Worm (Caenorhabditis elegans) whole organism, L1 larva: ENCODE measurements around the gene B0432.8.

ENCODE experiments used
- C16A3.4 ChIP-seq: fragments of 150-350 bp; optimal IDR thresholded peaks from 2 replicates; lab custom pipeline; 2014; ENCODE audit warnings: missing biosample characterization, missing genetic modification characterization
- C34B4.2 ChIP-seq: sonication (generic microtip); optimal IDR thresholded peaks from 2 replicates; lab custom pipeline; 2017; ENCODE audit warnings: mild to moderate bottlenecking, missing genetic modification characterization, missing compliant biosample characterization
- F16B12.6 ChIP-seq: fragments of 150-350 bp; optimal IDR thresholded peaks from 2 replicates; lab custom pipeline; 2014; ENCODE audit warnings: missing biosample characterization, missing genetic modification characterization
- Y116A8C.19 ChIP-seq: sonication (generic microtip); optimal IDR thresholded peaks from 2 replicates; lab custom pipeline; 2016; ENCODE audit warnings: missing compliant biosample characterization, missing genetic modification characterization, borderline replicate concordance
- aly-2 ChIP-seq: fragments of 150-350 bp; optimal IDR thresholded peaks from 2 replicates; lab custom pipeline; 2014; ENCODE audit warnings: missing biosample characterization, missing genetic modification characterization
- ama-1 ChIP-seq: fragments of 150-350 bp; optimal IDR thresholded peaks from 2 replicates; lab custom pipeline; 2014
- blmp-1 ChIP-seq: fragments of 150-350 bp; optimal IDR thresholded peaks from 2 replicates; lab custom pipeline; 2014; ENCODE audit warnings: missing biosample characterization, missing genetic modification characterization
- ceh-88 ChIP-seq: fragments of 200-800 bp; sonication (Bioruptor generic); IDR thresholded peaks from 2 replicates; pipeline ENCODE4 v1.3.6; 2022; ENCODE audit warnings: missing genetic modification characterization, missing compliant biosample characterization
- ces-1 ChIP-seq: fragments of 150-350 bp; optimal IDR thresholded peaks from 2 replicates; lab custom pipeline; 2014; ENCODE audit warnings: missing biosample characterization, missing genetic modification reagents, missing genetic modification characterization
- dpl-1 ChIP-seq, 3 experiments: fragments of 150-350 bp in 2 of 3; sonication (generic microtip) in 1 of 3; optimal IDR thresholded peaks; 2 replicates each; lab custom pipeline; 2014 to 2017; ENCODE audit warnings: missing biosample characterization in 3 of 3, missing genetic modification characterization in 3 of 3, missing genetic modification reagents in 3 of 3
- efl-1 ChIP-seq, 4 experiments: fragments of 150-350 bp; optimal IDR thresholded peaks in 3 of 4; peaks in 1 of 4; 1 replicate in 1 of 4; 2 replicates in 3 of 4; lab custom pipeline; 2014; ENCODE audit warnings: missing biosample characterization in 2 of 4, missing genetic modification characterization in 2 of 4, missing genetic modification reagents in 2 of 4
- efl-3 ChIP-seq: fragments of 200-800 bp; sonication (Bioruptor generic); optimal IDR thresholded peaks from 2 replicates; lab custom pipeline; 2018; ENCODE audit warnings: mild to moderate bottlenecking, missing genetic modification characterization, missing compliant biosample characterization
- egl-13 ChIP-seq: sonication (generic microtip); optimal IDR thresholded peaks from 2 replicates; lab custom pipeline; 2016; ENCODE audit warnings: missing genotype, missing genetic modification reagents, missing genetic modification characterization, missing compliant biosample characterization
- egl-27 ChIP-seq, 2 experiments: fragments of 150-350 bp in 1 of 2; sonication (generic microtip); optimal IDR thresholded peaks; 3 replicates each; lab custom pipeline; 2017 to 2018; ENCODE audit warnings: missing biosample characterization in 2 of 2, missing genetic modification characterization in 2 of 2, missing genetic modification reagents in 2 of 2
- elt-2 ChIP-seq: sonication (generic microtip); optimal IDR thresholded peaks from 2 replicates; lab custom pipeline; 2016; ENCODE audit warnings: missing genetic modification characterization, mild to moderate bottlenecking, inconsistent platforms, missing compliant biosample characterization, missing genetic modification reagents
- fos-1 ChIP-seq: fragments of 150-350 bp; optimal IDR thresholded peaks from 2 replicates; lab custom pipeline; 2014; ENCODE audit warnings: missing biosample characterization, missing genetic modification characterization
- isw-1 ChIP-seq: fragments of 200-800 bp; sonication (Bioruptor generic); IDR thresholded peaks from 2 replicates; pipeline ENCODE4 v1.3.6; 2022; ENCODE audit warnings: missing genetic modification characterization, missing compliant biosample characterization
- lin-13 ChIP-seq: fragments of 150-350 bp; optimal IDR thresholded peaks from 2 replicates; lab custom pipeline; 2014; ENCODE audit warnings: missing biosample characterization, missing genetic modification reagents, missing genetic modification characterization
- lin-14 ChIP-seq: fragments of 200-800 bp; sonication (Bioruptor generic); optimal IDR thresholded peaks from 2 replicates; lab custom pipeline; 2018; ENCODE audit warnings: mild to moderate bottlenecking, missing genetic modification characterization, moderate library complexity, missing compliant biosample characterization
- lin-15B ChIP-seq: fragments of 150-350 bp; sonication (generic microtip); optimal IDR thresholded peaks from 3 replicates; lab custom pipeline; 2014; ENCODE audit warnings: missing biosample characterization, missing genetic modification characterization
- lin-39 ChIP-seq: fragments of 150-350 bp; optimal IDR thresholded peaks from 2 replicates; lab custom pipeline; 2014; ENCODE audit warnings: missing biosample characterization, missing genetic modification reagents, missing genetic modification characterization
- lir-3 ChIP-seq: sonication (generic microtip); optimal IDR thresholded peaks from 2 replicates; lab custom pipeline; 2016; ENCODE audit warnings: mild to moderate bottlenecking, missing genetic modification characterization, moderate library complexity, missing compliant biosample characterization; ENCODE audit not compliant: poor library complexity
- lsy-2 ChIP-seq, 2 experiments: fragments of 150-350 bp; optimal IDR thresholded peaks; 2 replicates each; lab custom pipeline; 2014; ENCODE audit warnings: missing biosample characterization in 2 of 2, missing genetic modification characterization in 2 of 2
- mab-9 ChIP-seq: fragments of 200-800 bp; sonication (Bioruptor generic); IDR thresholded peaks from 2 replicates; pipeline ENCODE4 v1.3.6; 2022; ENCODE audit warnings: missing genetic modification reagents, missing genetic modification characterization, missing compliant biosample characterization
- mdl-1 ChIP-seq, 2 experiments: fragments of 150-350 bp; optimal IDR thresholded peaks; 2 replicates each; lab custom pipeline; 2014 to 2017; ENCODE audit warnings: missing biosample characterization in 2 of 2, missing genetic modification characterization in 2 of 2, inconsistent platforms in 1 of 2
- mef-2 ChIP-seq: fragments of 150-350 bp; optimal IDR thresholded peaks from 2 replicates; lab custom pipeline; 2014; ENCODE audit warnings: missing biosample characterization, missing genetic modification characterization
- mep-1 ChIP-seq: fragments of 150-350 bp; optimal IDR thresholded peaks from 2 replicates; lab custom pipeline; 2014; ENCODE audit warnings: missing biosample characterization, missing genetic modification characterization
- nhr-11 ChIP-seq: fragments of 150-350 bp; optimal IDR thresholded peaks from 2 replicates; lab custom pipeline; 2014; ENCODE audit warnings: missing biosample characterization, missing genetic modification characterization
- nhr-12 ChIP-seq: sonication (generic microtip); optimal IDR thresholded peaks from 2 replicates; lab custom pipeline; 2017; ENCODE audit warnings: missing biosample characterization, missing genetic modification characterization
- nhr-19 ChIP-seq: fragments of 200-800 bp; sonication (Bioruptor generic); conservative IDR thresholded peaks from 2 replicates; pipeline ENCODE4 v1.3.6; 2022; ENCODE audit warnings: missing genetic modification characterization, missing compliant biosample characterization
- nhr-28 ChIP-seq: fragments of 150-350 bp; optimal IDR thresholded peaks from 2 replicates; lab custom pipeline; 2014; ENCODE audit warnings: missing biosample characterization, missing genetic modification characterization
- nhr-47 ChIP-seq: sonication (generic microtip); optimal IDR thresholded peaks from 2 replicates; lab custom pipeline; 2016; ENCODE audit warnings: mild to moderate bottlenecking, missing genetic modification characterization, moderate library complexity, missing compliant biosample characterization
- nhr-71 ChIP-seq: sonication (generic microtip); optimal IDR thresholded peaks from 2 replicates; lab custom pipeline; 2016; ENCODE audit warnings: mild to moderate bottlenecking, missing genetic modification characterization, moderate library complexity, missing compliant biosample characterization
- nhr-84 ChIP-seq: sonication (generic microtip); optimal IDR thresholded peaks from 2 replicates; lab custom pipeline; 2017; ENCODE audit warnings: missing biosample characterization, missing genetic modification characterization
- pqm-1 ChIP-seq: sonication (generic microtip); optimal IDR thresholded peaks from 3 replicates; lab custom pipeline; 2017; ENCODE audit warnings: missing biosample characterization, missing genetic modification characterization
- rnt-1 ChIP-seq: sonication (generic microtip); optimal IDR thresholded peaks from 2 replicates; lab custom pipeline; 2016; ENCODE audit warnings: mild to moderate bottlenecking, missing genetic modification characterization, moderate library complexity, missing compliant biosample characterization
- snu-23 ChIP-seq: sonication (generic microtip); optimal IDR thresholded peaks from 2 replicates; lab custom pipeline; 2016; ENCODE audit warnings: missing genetic modification characterization, missing compliant biosample characterization
- sptf-1 ChIP-seq: fragments of 150-350 bp; optimal IDR thresholded peaks from 2 replicates; lab custom pipeline; 2014; ENCODE audit warnings: missing biosample characterization, missing genetic modification characterization
- sup-37 ChIP-seq: fragments of 200-800 bp; sonication (Bioruptor generic); optimal IDR thresholded peaks from 2 replicates; lab custom pipeline; 2018; ENCODE audit warnings: mild to moderate bottlenecking, missing genetic modification characterization, missing compliant biosample characterization
- unc-130 ChIP-seq: fragments of 150-350 bp; optimal IDR thresholded peaks from 2 replicates; lab custom pipeline; 2017; ENCODE audit warnings: missing biosample characterization, missing genetic modification characterization, inconsistent platforms
- unc-30 ChIP-seq: sonication (generic microtip); optimal IDR thresholded peaks from 2 replicates; lab custom pipeline; 2017; ENCODE audit warnings: missing biosample characterization, missing genetic modification characterization
- vab-15 ChIP-seq: sonication (generic microtip); optimal IDR thresholded peaks from 2 replicates; lab custom pipeline; 2017; ENCODE audit warnings: missing genotype, mild to moderate bottlenecking, missing genetic modification characterization, missing compliant biosample characterization
- zag-1 ChIP-seq: fragments of 150-350 bp; optimal IDR thresholded peaks from 2 replicates; lab custom pipeline; 2014; ENCODE audit warnings: missing biosample characterization, missing genetic modification characterization
- zip-4 ChIP-seq: fragments of 200-800 bp; sonication (Bioruptor generic); optimal IDR thresholded peaks from 2 replicates; lab custom pipeline; 2018; ENCODE audit warnings: mild to moderate bottlenecking, missing genetic modification characterization, moderate library complexity, missing compliant biosample characterization
- ztf-4 ChIP-seq: fragments of 150-350 bp; optimal IDR thresholded peaks from 2 replicates; lab custom pipeline; 2014; ENCODE audit warnings: missing biosample characterization, missing genetic modification characterization

The B0432.8 gene

ce11 chrII:278636-279035 is at the start of gene B0432.8:
Gene B0432.8, minus strand, starts transcription at chrII:278736.
- TF ChIP-seq ces-1 (GFP tag; lab: Kevin White, UChicago) (no peak), nhr-19 (GFP tag; lab: Robert Waterston, UW) (no peak), lir-3 (tag; lab: Kevin White, UChicago) (no peak), efl-1 (optimal IDR thresholded peaks at IDR 0.05; lab: Kevin White, UChicago) (no peak), efl-1 (GFP tag; optimal IDR thresholded peaks at IDR 0.05 in 1 of 2; lab: Kevin White, UChicago) (no peak), isw-1 (GFP tag; lab: Robert Waterston, UW) (no peak), nhr-11 (no peak), dpl-1 (GFP tag; optimal IDR thresholded peaks at IDR 0.05; lab: Kevin White, UChicago) (no peak), aly-2 (tag; lab: Kevin White, UChicago) (no peak), nhr-84 (no peak), nhr-71 (no peak), egl-27 (tag; optimal IDR thresholded peaks at IDR 0.05; lab: Kevin White, UChicago) (no peak), lin-39 (tag; lab: Kevin White, UChicago) (no peak), lin-15B (tag; lab: Kevin White, UChicago) (no peak)

ce11 chrII:325639-326350 is 47.3 kb upstream of the B0432.8 start, which contains the start of gene sgcb-1:
Gene sgcb-1, plus strand, starts transcription at chrII:326300.
- TF ChIP-seq nhr-71 (peak; percentile 28), rnt-1 (tag; lab: Kevin White, UChicago) (peak; percentile 50), unc-130 (tag; lab: Kevin White, UChicago) (peak; percentile 1), blmp-1 (tag; lab: Kevin White, UChicago) (no peak), efl-1 (optimal IDR thresholded peaks at IDR 0.05; lab: Kevin White, UChicago) (no peak), efl-1 (GFP tag; optimal IDR thresholded peaks at IDR 0.05 in 1 of 2; lab: Kevin White, UChicago) (peak in 1 of 2 experiments; percentile 86), egl-13 (tag; lab: Kevin White, UChicago) (no peak), lin-14 (GFP tag; lab: Kevin White, UChicago) (peak; percentile 20), nhr-47 (tag; lab: Kevin White, UChicago) (no peak), snu-23 (no peak)

ce11 chrII:323048-323776 is 44.7 kb upstream of the B0432.8 start, which contains the start of gene K01A2.10:
Gene K01A2.10, minus strand, starts transcription at chrII:323098.
- TF ChIP-seq ztf-4 (no peak), isw-1 (GFP tag; lab: Robert Waterston, UW) (no peak), nhr-84 (no peak), elt-2 (tag; lab: Kevin White, UChicago) (no peak), efl-3 (GFP tag; lab: Kevin White, UChicago) (no peak), lir-3 (tag; lab: Kevin White, UChicago) (no peak), nhr-12 (tag; lab: Kevin White, UChicago) (no peak), Y116A8C.19 (tag; lab: Kevin White, UChicago) (no peak), pqm-1 (no peak), sup-37 (GFP tag; lab: Kevin White, UChicago) (no peak), blmp-1 (tag; lab: Kevin White, UChicago) (peak; percentile 94), sptf-1 (tag; lab: Kevin White, UChicago) (no peak), F16B12.6 (tag; lab: Kevin White, UChicago) (no peak), unc-30 (tag; lab: Kevin White, UChicago) (no peak), mdl-1 (tag; optimal IDR thresholded peaks at IDR 0.05; lab: Kevin White, UChicago) (peak in 1 of 2 experiments; percentile 51), lin-14 (GFP tag; lab: Kevin White, UChicago) (peak; percentile 93), vab-15 (tag; lab: Kevin White, UChicago) (no peak), fos-1 (tag; lab: Kevin White, UChicago) (peak; percentile 47), mef-2 (tag; lab: Kevin White, UChicago) (no peak), lin-13 (peak; percentile 17), zag-1 (no peak), nhr-28 (tag; lab: Kevin White, UChicago) (no peak), dpl-1 (GFP tag; optimal IDR thresholded peaks at IDR 0.05; lab: Kevin White, UChicago) (peak; percentile 5 to 60 (median 55)), zip-4 (GFP tag; lab: Kevin White, UChicago) (no peak), mab-9 (no peak), mep-1 (peak; percentile 80), C16A3.4 (tag; lab: Kevin White, UChicago) (peak; percentile 24), lsy-2 (tag; optimal IDR thresholded peaks at IDR 0.05; lab: Kevin White, UChicago) (peak; percentile 5 to 72), nhr-47 (tag; lab: Kevin White, UChicago) (peak; percentile 19), ama-1 (lab: Kevin White, UChicago) (peak; percentile 13), ceh-88 (no peak), C34B4.2 (no peak)
